Fruit fly (Drosophila melanogaster): ENCODE results near the gene CG31522.

- TF ChIP-seq usp (GFP tag; optimal IDR thresholded peaks at IDR 0.05): no peak
- TF ChIP-seq CG8478 (optimal IDR thresholded peaks at IDR 0.05): no peak
- TF ChIP-seq Dll (optimal IDR thresholded peaks at IDR 0.05): no peak
- TF ChIP-seq pan (optimal IDR thresholded peaks at IDR 0.05): no peak
- TF ChIP-seq psq (optimal IDR thresholded peaks at IDR 0.05): no peak
Measured at dm6 chr3R:4402884-4403705, 59.6 kb downstream of the CG31522 start, which contains the start of gene lost.
